Worm (Caenorhabditis elegans) whole organism, L4 larva: ENCODE measurements around the gene trxr-2.

Experiments used
- Y105C5A.15 ChIP-seq: fragments of 200-800 bp; sonication (Bioruptor generic); IDR thresholded peaks from 2 replicates; pipeline ENCODE4 v1.3.6; 2022; ENCODE audit warnings: missing genetic modification characterization, missing compliant biosample characterization
- Y5F2A.4 ChIP-seq: fragments of 200-800 bp; sonication (Bioruptor generic); optimal IDR thresholded peaks from 2 replicates; lab custom pipeline; 2018; ENCODE audit warnings: mild to moderate bottlenecking, missing genetic modification characterization, missing compliant biosample characterization
- fos-1 ChIP-seq: fragments of 150-350 bp; optimal IDR thresholded peaks from 2 replicates; lab custom pipeline; 2014; ENCODE audit warnings: missing biosample characterization, missing genetic modification characterization
- lsy-2 ChIP-seq, 2 experiments: fragments of 150-350 bp in 1 of 2; sonication (generic microtip) in 1 of 2; optimal IDR thresholded peaks; 2 replicates each; lab custom pipeline; 2014 to 2017; ENCODE audit warnings: missing biosample characterization in 2 of 2, missing genetic modification characterization in 2 of 2
- nhr-11 ChIP-seq: fragments of 150-350 bp; optimal IDR thresholded peaks from 2 replicates; lab custom pipeline; 2014; ENCODE audit warnings: missing biosample characterization, missing genetic modification characterization
- nhr-25 ChIP-seq: sonication (generic microtip); optimal IDR thresholded peaks from 2 replicates; lab custom pipeline; 2017; ENCODE audit warnings: missing genetic modification characterization, mild to moderate bottlenecking, missing compliant biosample characterization, antibody characterized with exemption, moderate library complexity, borderline replicate concordance; ENCODE audit not compliant: insufficient read depth
- nhr-77 ChIP-seq: fragments of 150-350 bp; optimal IDR thresholded peaks from 2 replicates; lab custom pipeline; 2014; ENCODE audit warnings: missing biosample characterization, missing genetic modification characterization
- snpc-4 ChIP-seq: fragments of 150-350 bp; optimal IDR thresholded peaks from 2 replicates; lab custom pipeline; 2014; ENCODE audit warnings: missing biosample characterization, missing genetic modification characterization

ce11 chrIII:8877002-8877401 is 36.6 kb upstream of the trxr-2 start, which contains the start of gene K01F9.2:
- TF ChIP-seq fos-1 (tag; lab: Kevin White, UChicago) (no peak), Y5F2A.4 (GFP tag; lab: Kevin White, UChicago) (no peak), nhr-77 (tag; lab: Kevin White, UChicago) (no peak), Y105C5A.15 (GFP tag; lab: Robert Waterston, UW) (no peak), snpc-4 (no peak), nhr-11 (tag; lab: Kevin White, UChicago) (no peak), nhr-25 (no peak), lsy-2 (tag; optimal IDR thresholded peaks at IDR 0.05; lab: Kevin White, UChicago) (no peak)
